Worm (Caenorhabditis elegans) whole organism, L4/young adult: ENCODE results near the gene lst-6.

Source experiments
- W03F9.2 ChIP-seq: fragments of 150-350 bp; optimal IDR thresholded peaks from 2 replicates; lab custom pipeline; 2014; ENCODE audit warnings: missing biosample characterization, missing genetic modification characterization
- dao-5 ChIP-seq: sonication (generic microtip); optimal IDR thresholded peaks from 2 replicates; lab custom pipeline; 2016; ENCODE audit warnings: missing genotype, missing genetic modification characterization, moderate library complexity, missing compliant biosample characterization

DNA sequence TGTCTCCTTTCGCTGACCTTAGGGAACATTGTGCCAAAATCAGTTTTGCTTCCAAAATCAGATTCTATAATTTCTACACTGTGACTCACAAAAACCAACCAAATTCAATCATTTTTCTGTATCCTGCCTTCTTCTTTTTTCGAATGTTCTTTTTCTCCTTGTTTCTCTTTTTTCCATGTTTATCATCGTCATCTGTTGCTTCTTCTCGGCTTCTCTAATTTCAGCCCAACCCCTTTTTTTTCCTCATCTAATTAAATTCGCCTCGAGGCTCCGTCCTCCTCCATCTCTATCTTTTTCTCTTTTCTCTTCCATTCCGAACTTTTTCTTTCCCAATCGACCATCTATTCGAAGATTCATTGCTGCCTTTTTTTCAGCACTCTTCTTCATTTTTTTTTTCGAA lies 27.6 kb downstream of the lst-6 start, which contains the start of gene unc-104:
- TF ChIP-seq W03F9.2 (tag; lab: Kevin White, UChicago) (no peak), dao-5 (tag; lab: Kevin White, UChicago) (no peak)
